Worm (Caenorhabditis elegans) whole organism, mixed stage, embryonic: ENCODE data around the gene gcp-2.1.

Experiments used
- lin-13 ChIP-seq: fragments of 150-350 bp; optimal IDR thresholded peaks from 2 replicates; lab custom pipeline; 2014; ENCODE audit warnings: missing biosample characterization, missing genetic modification characterization
- nhr-2 ChIP-seq: fragments of 150-350 bp; optimal IDR thresholded peaks from 2 replicates; lab custom pipeline; 2014; ENCODE audit warnings: missing biosample characterization, missing genetic modification characterization
- nhr-76 ChIP-seq: sonication (generic microtip); optimal IDR thresholded peaks from 2 replicates; lab custom pipeline; 2017; ENCODE audit warnings: missing biosample characterization, missing genetic modification characterization
- unc-62 ChIP-seq: fragments of 150-350 bp; optimal IDR thresholded peaks from 2 replicates; lab custom pipeline; 2014; ENCODE audit warnings: missing biosample characterization, missing genetic modification reagents, missing genetic modification characterization
- ztf-11 ChIP-seq: fragments of 150-350 bp; optimal IDR thresholded peaks from 2 replicates; lab custom pipeline; 2014; ENCODE audit warnings: missing biosample characterization, missing genetic modification characterization

ce11 chrX:301530-301929, at the start of gene gcp-2.1:
- no peak for TF ChIP-seq lin-13 (tag; lab: Kevin White, UChicago)
- no peak for TF ChIP-seq nhr-2 (tag; lab: Kevin White, UChicago)
- TF ChIP-seq unc-62 (GFP tag; lab: Kevin White, UChicago) = no peak
- TF ChIP-seq ztf-11 (tag; lab: Kevin White, UChicago) = no peak
- TF ChIP-seq nhr-76 (tag; lab: Kevin White, UChicago) = no peak
